Fruit fly (Drosophila melanogaster) whole organism, prepupa: ENCODE measurements around the gene CG3386.

Experiments used
- Blimp-1 ChIP-seq: fragments of 200-800 bp; sonication (Bioruptor generic); optimal IDR thresholded peaks from 3 replicates; lab custom pipeline; 2017; ENCODE audit warnings: missing biosample characterization, missing genetic modification characterization, mild to moderate bottlenecking, moderate library complexity, missing genetic modification reagents
- CG10669 ChIP-seq: fragments of 200-800 bp; sonication (Bioruptor generic); optimal IDR thresholded peaks from 3 replicates; lab custom pipeline; 2018; ENCODE audit warnings: missing biosample characterization, mild to moderate bottlenecking, missing genetic modification characterization, moderate library complexity
- CG11294 ChIP-seq: fragments of 200-800 bp; sonication (Bioruptor generic); IDR thresholded peaks from 2 replicates; pipeline ENCODE4 v1.3.6; 2022; ENCODE audit warnings: missing biosample characterization, missing genetic modification characterization
- CG11762 ChIP-seq: fragments of 200-800 bp; sonication (Bioruptor generic); optimal IDR thresholded peaks from 3 replicates; lab custom pipeline; 2016; ENCODE audit warnings: missing biosample characterization, missing genetic modification characterization; ENCODE audit not compliant: insufficient read depth
- CG11902 ChIP-seq: fragments of 200-800 bp; sonication (Bioruptor generic); optimal IDR thresholded peaks from 3 replicates; lab custom pipeline; 2016; ENCODE audit warnings: missing biosample characterization, missing genetic modification characterization
- CG15336 ChIP-seq: fragments of 200-800 bp; sonication (Bioruptor generic); IDR thresholded peaks from 2 replicates; pipeline ENCODE4 v1.3.6; 2022; ENCODE audit warnings: missing biosample characterization, missing genetic modification characterization
- CG1621 ChIP-seq: fragments of 200-800 bp; sonication (Bioruptor generic); optimal IDR thresholded peaks from 3 replicates; lab custom pipeline; 2018; ENCODE audit warnings: missing biosample characterization, mild to moderate bottlenecking, missing genetic modification characterization
- CG16779 ChIP-seq: fragments of 200-800 bp; sonication (Bioruptor generic); optimal IDR thresholded peaks from 3 replicates; lab custom pipeline; 2017; ENCODE audit warnings: missing biosample characterization, mild to moderate bottlenecking, missing genetic modification characterization
- CG3032 ChIP-seq: fragments of 200-800 bp; optimal IDR thresholded peaks from 2 replicates; lab custom pipeline; 2019; ENCODE audit warnings: missing biosample characterization, mild to moderate bottlenecking, missing genetic modification characterization, moderate library complexity
- CG31627 ChIP-seq: fragments of 200-800 bp; sonication (Bioruptor generic); optimal IDR thresholded peaks from 3 replicates; lab custom pipeline; 2016; ENCODE audit warnings: missing biosample characterization, missing genetic modification characterization
- CG32006 ChIP-seq: fragments of 200-800 bp; sonication (Bioruptor generic); optimal IDR thresholded peaks from 3 replicates; lab custom pipeline; 2017; ENCODE audit warnings: missing biosample characterization, mild to moderate bottlenecking, missing genetic modification characterization
- CG34406 ChIP-seq: fragments of 200-800 bp; sonication (Bioruptor generic); optimal IDR thresholded peaks from 3 replicates; lab custom pipeline; 2016; ENCODE audit warnings: missing biosample characterization, missing genetic modification characterization
- CG3919 ChIP-seq: fragments of 200-800 bp; sonication (Bioruptor generic); optimal IDR thresholded peaks from 3 replicates; lab custom pipeline; 2016; ENCODE audit warnings: missing biosample characterization, missing genetic modification characterization
- CG4318 ChIP-seq: fragments of 200-800 bp; sonication (Bioruptor generic); optimal IDR thresholded peaks from 3 replicates; lab custom pipeline; 2017; ENCODE audit warnings: missing biosample characterization, mild to moderate bottlenecking, missing genetic modification characterization
- CG6163 ChIP-seq: fragments of 200-800 bp; sonication (Bioruptor generic); IDR thresholded peaks from 3 replicates; pipeline ENCODE4 v1.3.6; 2022; ENCODE audit warnings: missing biosample characterization, missing genetic modification characterization
- CG6276 ChIP-seq: fragments of 200-800 bp; sonication (Bioruptor generic); optimal IDR thresholded peaks from 2 replicates; lab custom pipeline; 2017; ENCODE audit warnings: missing biosample characterization, mild to moderate bottlenecking, missing genetic modification characterization
- CG6792 ChIP-seq: fragments of 200-800 bp; sonication (Bioruptor generic); optimal IDR thresholded peaks from 3 replicates; lab custom pipeline; 2016; ENCODE audit warnings: missing biosample characterization, missing genetic modification characterization
- CG6808 ChIP-seq: fragments of 200-800 bp; sonication (Bioruptor generic); optimal IDR thresholded peaks from 3 replicates; lab custom pipeline; 2017; ENCODE audit warnings: missing biosample characterization, missing genetic modification characterization, mild to moderate bottlenecking, moderate library complexity, missing genetic modification reagents
- CG6854 ChIP-seq: fragments of 200-800 bp; sonication (Bioruptor generic); optimal IDR thresholded peaks from 2 replicates; lab custom pipeline; 2017; ENCODE audit warnings: missing biosample characterization, mild to moderate bottlenecking, missing genetic modification characterization
- CG7368 ChIP-seq: fragments of 200-800 bp; sonication (Bioruptor generic); optimal IDR thresholded peaks from 3 replicates; lab custom pipeline; 2016; ENCODE audit warnings: missing biosample characterization, missing genetic modification characterization
- CG8119 ChIP-seq: fragments of 200-800 bp; sonication (Bioruptor generic); IDR thresholded peaks from 3 replicates; pipeline ENCODE4 v1.3.6; 2022; ENCODE audit warnings: missing biosample characterization, missing genetic modification characterization
- CG8319 ChIP-seq: fragments of 200-800 bp; sonication (Bioruptor generic); optimal IDR thresholded peaks from 3 replicates; lab custom pipeline; 2016; ENCODE audit warnings: missing biosample characterization, missing genetic modification characterization
- Eip78C ChIP-seq: fragments of 200-800 bp; sonication (Bioruptor generic); peaks from one replicate; lab custom pipeline; 2016; ENCODE audit warnings: missing biosample characterization, missing genetic modification characterization
- Eip93F ChIP-seq: fragments of 200-800 bp; sonication (Bioruptor generic); optimal IDR thresholded peaks from 2 replicates; lab custom pipeline; 2016; ENCODE audit warnings: missing biosample characterization, mild to moderate bottlenecking, missing genetic modification characterization
- Ets21C ChIP-seq: fragments of 200-800 bp; sonication (Bioruptor generic); optimal IDR thresholded peaks from 3 replicates; lab custom pipeline; 2016; ENCODE audit warnings: missing biosample characterization, missing genetic modification characterization
- Gug ChIP-seq: fragments of 200-800 bp; sonication (Bioruptor generic); IDR thresholded peaks from 2 replicates; pipeline ENCODE4 v1.3.6; 2022; ENCODE audit warnings: missing biosample characterization, missing genetic modification characterization
- Hr38 ChIP-seq: sonication (Bioruptor generic); optimal IDR thresholded peaks from 2 replicates; lab custom pipeline; 2016; ENCODE audit warnings: missing biosample characterization, missing genetic modification characterization
- Hr39 ChIP-seq: fragments of 200-800 bp; sonication (Bioruptor generic); optimal IDR thresholded peaks from 2 replicates; lab custom pipeline; 2016; ENCODE audit warnings: missing biosample characterization, missing genetic modification characterization
- Hr4 ChIP-seq: fragments of 200-800 bp; sonication (Bioruptor generic); optimal IDR thresholded peaks from 3 replicates; lab custom pipeline; 2016; ENCODE audit warnings: missing biosample characterization, missing genetic modification characterization
- Lpt ChIP-seq: fragments of 200-800 bp; sonication (Bioruptor generic); optimal IDR thresholded peaks from 3 replicates; lab custom pipeline; 2016; ENCODE audit warnings: missing biosample characterization, missing genetic modification characterization
- Met ChIP-seq: fragments of 200-800 bp; sonication (Bioruptor generic); optimal IDR thresholded peaks from 3 replicates; lab custom pipeline; 2016; ENCODE audit warnings: missing biosample characterization, missing genetic modification characterization
- OdsH ChIP-seq: fragments of 200-800 bp; sonication (Bioruptor generic); optimal IDR thresholded peaks from 3 replicates; lab custom pipeline; 2016; ENCODE audit warnings: missing biosample characterization, missing genetic modification characterization
- Sox102F ChIP-seq: fragments of 200-800 bp; sonication (Bioruptor generic); optimal IDR thresholded peaks from 2 replicates; lab custom pipeline; 2016; ENCODE audit warnings: missing biosample characterization, mild to moderate bottlenecking, missing genetic modification characterization
- Sox14 ChIP-seq: fragments of 200-800 bp; sonication (Bioruptor generic); optimal IDR thresholded peaks from 3 replicates; lab custom pipeline; 2016; ENCODE audit warnings: missing biosample characterization, missing genetic modification characterization
- Sox15 ChIP-seq: fragments of 200-800 bp; sonication (Bioruptor generic); optimal IDR thresholded peaks from 3 replicates; lab custom pipeline; 2016; ENCODE audit warnings: missing biosample characterization, missing genetic modification characterization
- achi ChIP-seq: fragments of 200-800 bp; sonication (Bioruptor generic); optimal IDR thresholded peaks from 3 replicates; lab custom pipeline; 2016; ENCODE audit warnings: missing biosample characterization, missing genetic modification characterization
- acj6 ChIP-seq: fragments of 200-800 bp; sonication (Bioruptor generic); optimal IDR thresholded peaks from 3 replicates; lab custom pipeline; 2016; ENCODE audit warnings: missing biosample characterization, missing genetic modification characterization
- cyc ChIP-seq: fragments of 200-800 bp; sonication (Bioruptor generic); optimal IDR thresholded peaks from 3 replicates; lab custom pipeline; 2016; ENCODE audit warnings: missing biosample characterization, missing genetic modification characterization
- eg ChIP-seq: fragments of 200-800 bp; sonication (Bioruptor generic); IDR thresholded peaks from 3 replicates; pipeline ENCODE4 v1.3.6; 2022; ENCODE audit warnings: missing biosample characterization, missing genetic modification characterization
- esn ChIP-seq: fragments of 200-800 bp; sonication (Bioruptor generic); optimal IDR thresholded peaks from 2 replicates; lab custom pipeline; 2016; ENCODE audit warnings: missing biosample characterization, mild to moderate bottlenecking, missing genetic modification characterization, moderate library complexity
- fd59A ChIP-seq: fragments of 200-800 bp; sonication (Bioruptor generic); optimal IDR thresholded peaks from 2 replicates; lab custom pipeline; 2017; ENCODE audit warnings: missing biosample characterization, mild to moderate bottlenecking, missing genetic modification characterization, missing genetic modification reagents
- fd85E ChIP-seq: fragments of 200-800 bp; sonication (Bioruptor generic); optimal IDR thresholded peaks from 3 replicates; lab custom pipeline; 2016; ENCODE audit warnings: missing biosample characterization, missing genetic modification characterization
- net ChIP-seq: fragments of 200-800 bp; sonication (Bioruptor generic); optimal IDR thresholded peaks from 3 replicates; lab custom pipeline; 2016; ENCODE audit warnings: missing biosample characterization, missing genetic modification characterization
- pdm3 ChIP-seq: fragments of 200-800 bp; sonication (Bioruptor generic); optimal IDR thresholded peaks from 3 replicates; lab custom pipeline; 2016; ENCODE audit warnings: missing biosample characterization, missing genetic modification characterization
- salr ChIP-seq, 2 experiments: fragments of 200-800 bp; sonication (Bioruptor generic); optimal IDR thresholded peaks; 3 replicates each; lab custom pipeline; 2016 to 2018; ENCODE audit warnings: missing biosample characterization in 2 of 2, missing genetic modification characterization in 2 of 2, mild to moderate bottlenecking in 1 of 2
- spab ChIP-seq: fragments of 200-800 bp; sonication (Bioruptor generic); optimal IDR thresholded peaks from 2 replicates; lab custom pipeline; 2017; ENCODE audit warnings: missing biosample characterization, mild to moderate bottlenecking, missing genetic modification characterization, missing genetic modification reagents
- ss ChIP-seq, 2 experiments: fragments of 200-800 bp; sonication (Bioruptor generic); optimal IDR thresholded peaks; 2 replicates in 1 of 2; 3 replicates in 1 of 2; lab custom pipeline; 2017 to 2018; ENCODE audit warnings: mild to moderate bottlenecking in 2 of 2, missing biosample characterization in 2 of 2, missing genetic modification characterization in 2 of 2, moderate library complexity in 1 of 2
- svp ChIP-seq: fragments of 200-800 bp; sonication (Bioruptor generic); peaks from one replicate; lab custom pipeline; 2016; ENCODE audit warnings: missing biosample characterization, missing genetic modification characterization
- topi ChIP-seq: fragments of 200-800 bp; sonication (Bioruptor generic); optimal IDR thresholded peaks from 3 replicates; lab custom pipeline; 2016; ENCODE audit warnings: missing biosample characterization, missing genetic modification characterization
- vri ChIP-seq: fragments of 200-800 bp; sonication (Bioruptor generic); optimal IDR thresholded peaks from 3 replicates; lab custom pipeline; 2016; ENCODE audit warnings: missing biosample characterization, mild to moderate bottlenecking, missing genetic modification characterization

CG3386 gene

dm6 chr3L:681793-682369 lies 389 bp downstream of the CG3386 start (continued):
- peak; percentile 42 for TF ChIP-seq topi

dm6 chr3L:680258-680657 lies 2.0 kb downstream of the CG3386 start, which contains the start of gene CG17129:
TSS of gene CG17129 (minus strand) at chr3L:680326.
- TF ChIP-seq pdm3 (GFP tag; lab: Kevin White, UChicago) (peak; percentile 43), ss (GFP tag; optimal IDR thresholded peaks at IDR 0.05; lab: Kevin White, UChicago) (no peak), Sox102F (GFP tag; lab: Kevin White, UChicago) (peak; percentile 59), fd85E (GFP tag; lab: Kevin White, UChicago) (no peak), Eip93F (GFP tag; lab: Kevin White, UChicago) (no peak), CG34406 (peak; percentile 27), CG8119 (GFP tag; lab: Robert Waterston, UW) (no peak), CG3032 (tag; lab: Kevin White, UChicago) (peak; percentile 2), CG15336 (GFP tag; lab: Robert Waterston, UW) (no peak), Eip78C (GFP tag; lab: Kevin White, UChicago) (peak; percentile 70), vri (GFP tag; lab: Kevin White, UChicago) (peak; percentile 26), CG6276 (GFP tag; lab: Kevin White, UChicago) (peak; percentile 74), Met (GFP tag; lab: Kevin White, UChicago) (peak; percentile 70), CG4318 (GFP tag; lab: Kevin White, UChicago) (no peak), achi (GFP tag; lab: Kevin White, UChicago) (peak; percentile 32), fd59A (GFP tag; lab: Kevin White, UChicago) (no peak), CG8319 (GFP tag; lab: Kevin White, UChicago) (no peak), salr (GFP tag; optimal IDR thresholded peaks at IDR 0.05; lab: Kevin White, UChicago) (no peak), Sox15 (GFP tag; lab: Kevin White, UChicago) (no peak), CG6854 (no peak), OdsH (GFP tag; lab: Kevin White, UChicago) (peak; percentile 37), Blimp-1 (peak; percentile 26), CG11762 (GFP tag; lab: Kevin White, UChicago) (no peak), Lpt (no peak), topi (peak; percentile 54), CG6808 (GFP tag; lab: Kevin White, UChicago) (no peak), CG6792 (GFP tag; lab: Kevin White, UChicago) (no peak), CG16779 (tag; lab: Kevin White, UChicago) (no peak), CG3919 (GFP tag; lab: Kevin White, UChicago) (peak; percentile 17), net (GFP tag; lab: Kevin White, UChicago) (no peak), CG1621 (tag; lab: Kevin White, UChicago) (no peak), spab (GFP tag; lab: Kevin White, UChicago) (no peak), cyc (peak; percentile 71), CG11902 (no peak), Hr39 (GFP tag; lab: Kevin White, UChicago) (peak; percentile 74), Ets21C (peak; percentile 53), Hr38 (GFP tag; lab: Kevin White, UChicago) (no peak), Hr4 (GFP tag; lab: Kevin White, UChicago) (peak; percentile 60), CG10669 (GFP tag; lab: Kevin White, UChicago) (peak; percentile 1), CG31627 (GFP tag; lab: Kevin White, UChicago) (peak; percentile 60), esn (GFP tag; lab: Kevin White, UChicago) (peak; percentile 77), CG32006 (GFP tag; lab: Kevin White, UChicago) (peak; percentile 27), Gug (GFP tag; lab: Robert Waterston, UW) (no peak), acj6 (GFP tag; lab: Kevin White, UChicago) (peak; percentile 42), CG7368 (GFP tag; lab: Kevin White, UChicago) (no peak), CG6163 (peak; percentile 31; the same call in 1 of the 3 replicates), Sox14 (peak; percentile 31), svp (peak; percentile 63), CG11294 (GFP tag; lab: Robert Waterston, UW) (peak; percentile 41; the same call in 1 of the 2 replicates), eg (GFP tag; lab: Robert Waterston, UW) (no peak)
